Fruit fly (Drosophila melanogaster) whole organism, embryonic: ENCODE measurements around the gene NimC2.
A peak's percentile ranks its signal among the peaks of the same experiment; 100 is the strongest.

Experiments used
- B-H2 ChIP-seq: fragments of 200-800 bp; sonication (Bioruptor generic); optimal IDR thresholded peaks from 2 replicates; lab custom pipeline; 2018; ENCODE audit warnings: missing biosample characterization, mild to moderate bottlenecking, missing genetic modification characterization
- Blimp-1 ChIP-seq: fragments of 200-800 bp; sonication (Bioruptor generic); optimal IDR thresholded peaks from 3 replicates; lab custom pipeline; 2018; ENCODE audit warnings: missing biosample characterization, missing genetic modification characterization, mild to moderate bottlenecking, moderate library complexity, missing genetic modification reagents
- Bteb2 ChIP-seq: fragments of 200-800 bp; sonication (Bioruptor generic); optimal IDR thresholded peaks from 2 replicates; lab custom pipeline; 2016; ENCODE audit warnings: missing biosample characterization, missing genetic modification characterization
- CG10543 ChIP-seq: fragments of 200-800 bp; sonication (Bioruptor generic); optimal IDR thresholded peaks from 3 replicates; lab custom pipeline; 2017; ENCODE audit warnings: missing biosample characterization, mild to moderate bottlenecking, missing genetic modification characterization, moderate library complexity
- CG11504 ChIP-seq: fragments of 200-800 bp; sonication (Bioruptor generic); optimal IDR thresholded peaks from 3 replicates; lab custom pipeline; 2019; ENCODE audit warnings: missing biosample characterization, mild to moderate bottlenecking, missing genetic modification characterization, moderate library complexity
- CG13775 ChIP-seq: fragments of 200-800 bp; sonication (Bioruptor generic); optimal IDR thresholded peaks from 3 replicates; lab custom pipeline; 2017; ENCODE audit warnings: missing biosample characterization, mild to moderate bottlenecking, missing genetic modification characterization
- CG2199 ChIP-seq: fragments of 200-800 bp; sonication (Bioruptor generic); IDR thresholded peaks from 3 replicates; pipeline ENCODE4 v1.3.6; 2022; ENCODE audit warnings: missing biosample characterization, missing genetic modification characterization
- CG2202 ChIP-seq: fragments of 200-800 bp; sonication (Bioruptor generic); optimal IDR thresholded peaks from 2 replicates; lab custom pipeline; 2018; ENCODE audit warnings: missing biosample characterization, mild to moderate bottlenecking, missing genetic modification characterization
- CG32532 ChIP-seq: fragments of 200-800 bp; sonication (Bioruptor generic); IDR thresholded peaks from 2 replicates; pipeline ENCODE4 v1.3.6; 2022; ENCODE audit warnings: missing biosample characterization, missing genetic modification characterization
- CG34376 ChIP-seq: fragments of 200-800 bp; sonication (Bioruptor generic); optimal IDR thresholded peaks from 2 replicates; lab custom pipeline; 2018; ENCODE audit warnings: missing biosample characterization, mild to moderate bottlenecking, missing genetic modification characterization
- CG4360 ChIP-seq: fragments of 200-800 bp; sonication (Bioruptor generic); IDR thresholded peaks from 2 replicates; pipeline ENCODE4 v1.3.6; 2022; ENCODE audit warnings: missing biosample characterization, missing genetic modification characterization
- CG6254 ChIP-seq: fragments of 200-800 bp; sonication (Bioruptor generic); optimal IDR thresholded peaks from 3 replicates; lab custom pipeline; 2017; ENCODE audit warnings: mild to moderate bottlenecking, missing biosample characterization, missing genetic modification reagents, missing genetic modification characterization
- CG7963 ChIP-seq: fragments of 200-800 bp; sonication (Bioruptor generic); IDR thresholded peaks from 3 replicates; pipeline ENCODE4 v1.3.6; 2022; ENCODE audit warnings: missing biosample characterization, missing genetic modification characterization; ENCODE audit not compliant: partially characterized antibody
- CG9215 ChIP-seq: fragments of 200-800 bp; sonication (Bioruptor generic); IDR thresholded peaks from 2 replicates; pipeline ENCODE4 v1.3.6; 2022; ENCODE audit warnings: missing biosample characterization, missing genetic modification characterization
- CrebB ChIP-seq: fragments of 200-800 bp; sonication (Bioruptor generic); optimal IDR thresholded peaks from 3 replicates; lab custom pipeline; 2018; ENCODE audit warnings: missing biosample characterization, mild to moderate bottlenecking, missing genetic modification characterization
- Dp ChIP-seq: fragments of 200-800 bp; sonication (Bioruptor generic); optimal IDR thresholded peaks from 2 replicates; lab custom pipeline; 2018; ENCODE audit warnings: missing biosample characterization, mild to moderate bottlenecking, missing genetic modification characterization, moderate library complexity
- Drgx ChIP-seq: fragments of 200-800 bp; sonication (Bioruptor generic); IDR thresholded peaks from 2 replicates; pipeline ENCODE4 v1.3.6; 2022; ENCODE audit warnings: missing biosample characterization, missing genetic modification characterization
- Ets65A ChIP-seq: fragments of 200-800 bp; sonication (Bioruptor generic); peaks from one replicate; lab custom pipeline; 2016; ENCODE audit warnings: missing biosample characterization, missing genetic modification characterization
- Hand ChIP-seq: fragments of 200-800 bp; sonication (Bioruptor generic); optimal IDR thresholded peaks from 2 replicates; lab custom pipeline; 2017; ENCODE audit warnings: mild to moderate bottlenecking, missing biosample characterization, missing genetic modification reagents, missing genetic modification characterization
- Hmx ChIP-seq: fragments of 200-800 bp; sonication (Bioruptor generic); optimal IDR thresholded peaks from 2 replicates; lab custom pipeline; 2016; ENCODE audit warnings: missing biosample characterization, missing genetic modification characterization
- Hr3 ChIP-seq: fragments of 200-800 bp; sonication (Bioruptor generic); optimal IDR thresholded peaks from 3 replicates; lab custom pipeline; 2016; ENCODE audit warnings: missing biosample characterization, missing genetic modification characterization
- MESR4 ChIP-seq: fragments of 200-800 bp; sonication (Bioruptor generic); optimal IDR thresholded peaks from 2 replicates; lab custom pipeline; 2018; ENCODE audit warnings: missing biosample characterization, mild to moderate bottlenecking, missing genetic modification characterization, moderate library complexity
- Med ChIP-seq: fragments of 200-800 bp; sonication (Bioruptor generic); peaks from one replicate; lab custom pipeline; 2016; ENCODE audit warnings: missing biosample characterization, missing genetic modification characterization, mild to moderate bottlenecking, inconsistent platforms, moderate library complexity
- Oaz ChIP-seq: fragments of 200-800 bp; sonication (Bioruptor generic); IDR thresholded peaks from 2 replicates; pipeline ENCODE4 v1.3.6; 2022; ENCODE audit warnings: missing biosample characterization, missing genetic modification characterization
- Ssrp ChIP-seq: fragments of 200-800 bp; sonication (Bioruptor generic); optimal IDR thresholded peaks from 2 replicates; lab custom pipeline; 2018; ENCODE audit warnings: missing biosample characterization, mild to moderate bottlenecking, missing genetic modification characterization, moderate library complexity
- Taf1 ChIP-seq: fragments of 200-800 bp; sonication (Bioruptor generic); IDR thresholded peaks from 2 replicates; pipeline ENCODE4 v1.3.6; 2022; ENCODE audit warnings: missing biosample characterization, missing genetic modification characterization
- Xrp1 ChIP-seq: fragments of 200-800 bp; sonication (Bioruptor generic); IDR thresholded peaks from 2 replicates; pipeline ENCODE4 v1.3.6; 2022; ENCODE audit warnings: missing biosample characterization, missing genetic modification characterization
- ab ChIP-seq: fragments of 200-800 bp; sonication (Bioruptor generic); optimal IDR thresholded peaks from 2 replicates; lab custom pipeline; 2016; ENCODE audit warnings: missing biosample characterization, missing genetic modification characterization
- al ChIP-seq: fragments of 200-800 bp; sonication (Bioruptor generic); IDR thresholded peaks from 2 replicates; pipeline ENCODE4 v1.3.6; 2022; ENCODE audit warnings: missing biosample characterization, missing genetic modification characterization
- caup ChIP-seq: fragments of 200-800 bp; sonication (Bioruptor generic); optimal IDR thresholded peaks from 3 replicates; lab custom pipeline; 2017; ENCODE audit warnings: missing biosample characterization, mild to moderate bottlenecking, missing genetic modification characterization, moderate library complexity; ENCODE audit not compliant: severe bottlenecking
- chinmo ChIP-seq: fragments of 200-800 bp; sonication (Bioruptor generic); IDR thresholded peaks from 4 replicates; pipeline ENCODE4 v1.3.6; 2022; ENCODE audit warnings: missing biosample characterization, missing genetic modification characterization; ENCODE audit not compliant: partially characterized antibody
- dmrt99B ChIP-seq: fragments of 200-800 bp; sonication (Bioruptor generic); optimal IDR thresholded peaks from 2 replicates; lab custom pipeline; 2018; ENCODE audit warnings: missing biosample characterization, mild to moderate bottlenecking, missing genetic modification characterization, moderate library complexity
- emc ChIP-seq: fragments of 200-800 bp; sonication (Bioruptor generic); optimal IDR thresholded peaks from 2 replicates; lab custom pipeline; 2016; ENCODE audit warnings: missing biosample characterization, missing genetic modification characterization
- en ChIP-seq: fragments of 200-800 bp; sonication (Bioruptor generic); optimal IDR thresholded peaks from 2 replicates; lab custom pipeline; 2016; ENCODE audit warnings: missing biosample characterization, missing genetic modification characterization
- exex ChIP-seq: fragments of 200-800 bp; sonication (Bioruptor generic); optimal IDR thresholded peaks from 4 replicates; lab custom pipeline; 2018; ENCODE audit warnings: missing biosample characterization, mild to moderate bottlenecking, missing genetic modification characterization, moderate library complexity
- ftz-f1 ChIP-seq: fragments of 200-800 bp; sonication (Bioruptor generic); optimal IDR thresholded peaks from 2 replicates; lab custom pipeline; 2016; ENCODE audit warnings: missing biosample characterization, missing genetic modification characterization
- gsb-n ChIP-seq: fragments of 200-800 bp; sonication (Bioruptor generic); optimal IDR thresholded peaks from 3 replicates; lab custom pipeline; 2018; ENCODE audit warnings: missing biosample characterization, mild to moderate bottlenecking, missing genetic modification characterization
- pita ChIP-seq: fragments of 200-800 bp; sonication (Bioruptor generic); optimal IDR thresholded peaks from 2 replicates; lab custom pipeline; 2017; ENCODE audit warnings: missing biosample characterization, mild to moderate bottlenecking, missing genetic modification characterization
- prd ChIP-seq, 3 experiments: fragments of >200 bp in 2 of 3; fragments of 200-800 bp in 1 of 3; sonication (Bioruptor generic) in 1 of 3; optimal IDR thresholded peaks in 2 of 3; IDR thresholded peaks in 1 of 3; 2 replicates in 2 of 3; 3 replicates in 1 of 3; pipeline versions ENCODE4 v1.3.6 to Lab custom; 2017 to 2022; ENCODE audit warnings: missing biosample characterization in 1 of 3, missing genetic modification characterization in 1 of 3
- run ChIP-seq: fragments of 200-800 bp; sonication (Bioruptor generic); optimal IDR thresholded peaks from 3 replicates; lab custom pipeline; 2018; ENCODE audit warnings: missing biosample characterization, mild to moderate bottlenecking, missing genetic modification characterization
- scrt ChIP-seq: fragments of 200-800 bp; sonication (Bioruptor generic); optimal IDR thresholded peaks from 2 replicates; lab custom pipeline; 2018; ENCODE audit warnings: missing biosample characterization, mild to moderate bottlenecking, missing genetic modification characterization, moderate library complexity
- sr ChIP-seq: fragments of 200-800 bp; sonication (Bioruptor generic); IDR thresholded peaks from 3 replicates; pipeline ENCODE4 v1.3.6; 2022; ENCODE audit warnings: missing biosample characterization, missing genetic modification characterization
- sug ChIP-seq: fragments of 200-800 bp; optimal IDR thresholded peaks from 2 replicates; lab custom pipeline; 2019; ENCODE audit warnings: missing biosample characterization, mild to moderate bottlenecking, missing genetic modification characterization, moderate library complexity
- unpg ChIP-seq: fragments of 200-800 bp; sonication (Bioruptor generic); optimal IDR thresholded peaks from 3 replicates; lab custom pipeline; 2018; ENCODE audit warnings: missing biosample characterization, mild to moderate bottlenecking, missing genetic modification characterization, moderate library complexity

The NimC2 gene

DNA sequence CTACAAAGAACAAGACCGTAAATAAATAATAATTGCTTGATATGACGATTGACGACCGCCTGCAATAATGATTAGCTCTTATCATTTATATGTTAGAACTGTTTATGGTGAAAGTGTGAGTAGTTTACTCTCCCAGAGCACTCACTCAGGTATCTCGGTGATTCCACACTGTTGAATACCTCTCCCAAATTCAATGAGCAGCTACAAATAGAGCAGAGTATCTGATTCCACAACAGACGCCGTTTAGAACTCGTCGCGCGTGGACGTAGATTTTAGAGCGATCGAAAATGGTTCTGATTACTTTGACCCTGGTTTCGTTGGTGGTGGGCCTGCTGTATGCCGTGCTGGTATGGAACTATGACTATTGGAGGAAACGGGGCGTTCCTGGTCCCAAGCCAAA lies 2.9 kb upstream of the NimC2 start, which contains the start of gene Cyp28a5 (continued):
- no peak for TF ChIP-seq sr
- no peak for TF ChIP-seq Bteb2 (GFP tag; lab: Kevin White, UChicago)
- no peak for TF ChIP-seq CG7963 (GFP tag; lab: Robert Waterston, UW)
- peak; percentile 43 for TF ChIP-seq ftz-f1
- no peak for TF ChIP-seq run (tag; lab: Kevin White, UChicago)
- TF ChIP-seq exex (tag; lab: Kevin White, UChicago) = peak; percentile 72
- no peak for TF ChIP-seq Ssrp (tag; lab: Kevin White, UChicago)
- no peak for TF ChIP-seq Taf1 (GFP tag; lab: Robert Waterston, UW)
- TF ChIP-seq Blimp-1 (GFP tag; lab: Kevin White, UChicago) = peak; percentile 13
- TF ChIP-seq unpg = no peak
- TF ChIP-seq Med (GFP tag; lab: Kevin White, UChicago) = peak; percentile 76
- TF ChIP-seq CG2202 (tag; lab: Kevin White, UChicago) = no peak
- no peak for TF ChIP-seq Hand (GFP tag; lab: Kevin White, UChicago)
- peak; percentile 29; the same call in 1 of the 2 replicates for TF ChIP-seq CG32532
- no peak for TF ChIP-seq caup (GFP tag; lab: Kevin White, UChicago)
- TF ChIP-seq CG2199 (GFP tag; lab: Robert Waterston, UW) = 0 out of 3 replicates have a peak, but pooled peaks have one; percentile 46
- TF ChIP-seq CG10543 (GFP tag; lab: Kevin White, UChicago) = no peak

DNA sequence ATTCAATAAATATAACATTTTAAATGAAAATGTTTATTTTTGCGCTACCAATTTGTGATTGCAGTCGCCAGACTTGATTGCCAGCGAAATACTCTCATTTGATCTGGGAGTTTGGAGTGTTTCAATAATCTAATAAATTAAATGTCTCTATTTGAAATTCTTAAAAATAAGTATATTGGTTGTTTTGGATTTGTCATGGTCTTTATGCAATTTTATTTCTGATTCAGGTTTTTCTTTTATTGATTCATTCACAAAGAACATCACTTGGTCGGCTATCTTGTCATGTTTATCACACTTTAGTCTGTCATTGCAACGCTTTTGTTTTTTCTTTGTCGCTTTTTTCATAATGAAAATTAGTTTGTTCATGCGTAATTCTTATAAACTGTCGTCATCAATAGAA lies 19.0 kb downstream of the NimC2 start:
- TF ChIP-seq Drgx (GFP tag; lab: Robert Waterston, UW) = peak; percentile 68; the same call in 1 of the 2 replicates
- no peak for TF ChIP-seq al (GFP tag; lab: Robert Waterston, UW)
- TF ChIP-seq prd (optimal IDR thresholded peaks at IDR 0.05; lab: Kevin White, UChicago) = no peak
- TF ChIP-seq prd (GFP tag; IDR thresholded peaks at IDR 0.05; lab: Robert Waterston, UW) = no peak
- TF ChIP-seq dmrt99B (tag; lab: Kevin White, UChicago) = no peak
- TF ChIP-seq CG34376 = no peak
- no peak for TF ChIP-seq B-H2
- peak; percentile 92 for TF ChIP-seq Ets65A (GFP tag; lab: Kevin White, UChicago)
- no peak for TF ChIP-seq Hr3
- no peak for TF ChIP-seq emc
- no peak for TF ChIP-seq Oaz (GFP tag; lab: Robert Waterston, UW)
- TF ChIP-seq gsb-n (tag; lab: Kevin White, UChicago) = no peak
- no peak for TF ChIP-seq Xrp1

DNA sequence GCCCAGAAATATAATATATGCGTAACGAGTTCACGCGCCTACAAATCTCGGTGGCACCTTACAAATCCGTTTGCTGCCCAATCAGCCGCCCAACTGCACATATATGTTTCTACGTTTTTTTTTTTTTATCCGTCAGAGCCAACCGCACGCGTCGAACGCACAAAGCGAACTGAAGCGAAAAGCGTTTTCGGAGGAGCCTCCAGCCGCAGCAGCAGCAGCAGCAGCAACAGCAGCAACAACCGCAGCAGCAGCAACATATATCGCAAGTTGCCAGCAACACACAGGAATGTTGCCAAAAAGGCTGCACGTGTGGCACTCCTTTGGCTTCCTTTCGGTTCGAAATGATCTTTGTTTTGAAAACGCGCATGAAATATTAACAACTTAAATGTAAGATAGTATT lies 21.2 kb downstream of the NimC2 start, which contains the start of gene rk:
TSS of gene rk (minus strand) at position 171 of the 400 bp plus-strand sequence.
- TF ChIP-seq CG9215 (GFP tag; lab: Robert Waterston, UW) (peak; percentile 10; the same call in 1 of the 2 replicates), CG4360 (GFP tag; lab: Robert Waterston, UW) (no peak), CrebB (tag; lab: Kevin White, UChicago) (no peak), Hmx (GFP tag; lab: Kevin White, UChicago) (no peak), CG11504 (peak; percentile 95), ab (GFP tag; lab: Kevin White, UChicago) (no peak), sug (tag; lab: Kevin White, UChicago) (no peak)
- TF ChIP-seq, all 482 proteins: peak for 2

DNA sequence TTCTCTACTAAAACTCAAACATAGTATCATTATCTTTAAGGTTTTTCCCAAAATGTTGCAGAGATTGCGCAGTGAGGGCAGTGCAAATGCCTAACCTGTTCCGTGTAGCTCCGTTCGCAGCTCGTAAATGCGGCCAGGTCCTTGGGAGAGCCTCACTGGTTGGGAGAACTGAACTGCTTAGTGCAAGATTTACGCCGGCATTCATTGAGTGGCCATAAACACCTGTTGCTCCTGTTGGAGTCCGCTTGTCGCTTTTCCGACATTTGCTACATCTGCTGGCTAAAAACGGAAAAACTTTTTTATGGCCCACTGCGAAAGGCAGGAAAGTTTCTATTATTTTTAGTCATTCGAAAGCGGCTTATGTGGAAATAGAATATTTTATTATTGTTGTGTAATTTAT lies 22.0 kb downstream of the NimC2 start:
- TF ChIP-seq Dp (GFP tag; lab: Kevin White, UChicago) (no peak), scrt (peak; percentile 53), MESR4 (GFP tag; lab: Kevin White, UChicago) (no peak), CG13775 (GFP tag; lab: Kevin White, UChicago) (no peak), CG6254 (no peak), pita (GFP tag; lab: Kevin White, UChicago) (no peak), CG11504 (peak; percentile 77), chinmo (GFP tag; lab: Robert Waterston, UW) (0 out of 4 replicates have a peak, but pooled peaks have one; percentile 13), en (GFP tag; lab: Kevin White, UChicago) (no peak)
